Fruit fly (Drosophila melanogaster) whole organism, embryonic: ENCODE results near the gene yellow-e3.

Source experiments
- Antp ChIP-seq: fragments of 200-800 bp; sonication (Bioruptor generic); optimal IDR thresholded peaks from 3 replicates; lab custom pipeline; 2016; ENCODE audit warnings: missing biosample characterization, missing genetic modification characterization
- BtbVII ChIP-seq: fragments of 200-800 bp; sonication (Bioruptor generic); optimal IDR thresholded peaks from 3 replicates; lab custom pipeline; 2017; ENCODE audit warnings: missing biosample characterization, mild to moderate bottlenecking, missing genetic modification characterization
- CG10979 ChIP-seq: fragments of 200-800 bp; sonication (Bioruptor generic); optimal IDR thresholded peaks from 2 replicates; lab custom pipeline; 2018; ENCODE audit warnings: missing biosample characterization, mild to moderate bottlenecking, missing genetic modification characterization, moderate library complexity
- CG15479 ChIP-seq: fragments of 200-800 bp; sonication (Bioruptor generic); optimal IDR thresholded peaks from 3 replicates; lab custom pipeline; 2019; ENCODE audit warnings: missing biosample characterization, mild to moderate bottlenecking, missing genetic modification characterization, moderate library complexity
- CG17359 ChIP-seq: fragments of 200-800 bp; sonication (Bioruptor generic); optimal IDR thresholded peaks from 3 replicates; lab custom pipeline; 2018; ENCODE audit warnings: missing biosample characterization, mild to moderate bottlenecking, missing genetic modification characterization, moderate library complexity
- CG17612 ChIP-seq: fragments of 200-800 bp; sonication (Bioruptor generic); IDR thresholded peaks from 2 replicates; pipeline ENCODE4 v1.3.6; 2022; ENCODE audit warnings: missing biosample characterization, missing genetic modification characterization
- CG31388 ChIP-seq: fragments of 200-800 bp; sonication (Bioruptor generic); optimal IDR thresholded peaks from 2 replicates; lab custom pipeline; 2016; ENCODE audit warnings: missing biosample characterization, missing genetic modification characterization
- CG3163 ChIP-seq: fragments of 200-800 bp; sonication (Bioruptor generic); optimal IDR thresholded peaks from 3 replicates; lab custom pipeline; 2016; ENCODE audit warnings: missing biosample characterization, missing genetic modification characterization
- CG3281 ChIP-seq: fragments of 200-800 bp; sonication (Bioruptor generic); optimal IDR thresholded peaks from 3 replicates; lab custom pipeline; 2017; ENCODE audit warnings: missing biosample characterization, mild to moderate bottlenecking, missing genetic modification characterization
- CG3407 ChIP-seq: fragments of 200-800 bp; sonication (Bioruptor generic); optimal IDR thresholded peaks from 2 replicates; lab custom pipeline; 2018; ENCODE audit warnings: missing biosample characterization, mild to moderate bottlenecking, missing genetic modification characterization
- CG34376 ChIP-seq: fragments of 200-800 bp; sonication (Bioruptor generic); optimal IDR thresholded peaks from 2 replicates; lab custom pipeline; 2018; ENCODE audit warnings: missing biosample characterization, mild to moderate bottlenecking, missing genetic modification characterization
- CG4328 ChIP-seq: fragments of 200-800 bp; sonication (Bioruptor generic); optimal IDR thresholded peaks from 3 replicates; lab custom pipeline; 2017; ENCODE audit warnings: missing biosample characterization, missing genetic modification reagents, missing genetic modification characterization
- CG5180 ChIP-seq: fragments of 200-800 bp; sonication (Bioruptor generic); optimal IDR thresholded peaks from 3 replicates; lab custom pipeline; 2017; ENCODE audit warnings: missing biosample characterization, missing genetic modification characterization, mild to moderate bottlenecking, moderate library complexity, missing genetic modification reagents
- CG5245 ChIP-seq: fragments of 200-800 bp; sonication (Bioruptor generic); optimal IDR thresholded peaks from 3 replicates; lab custom pipeline; 2016; ENCODE audit warnings: missing biosample characterization, missing genetic modification characterization
- CG5953 ChIP-seq: fragments of 200-800 bp; sonication (Bioruptor generic); IDR thresholded peaks from 2 replicates; pipeline ENCODE4 v1.3.6; 2022; ENCODE audit warnings: missing biosample characterization, missing genetic modification characterization
- CG6791 ChIP-seq: fragments of 200-800 bp; sonication (Bioruptor generic); IDR thresholded peaks from 3 replicates; pipeline ENCODE4 v1.3.6; 2022; ENCODE audit warnings: missing biosample characterization, missing genetic modification characterization; ENCODE audit not compliant: partially characterized antibody
- CG7786 ChIP-seq: fragments of 200-800 bp; sonication (Bioruptor generic); optimal IDR thresholded peaks from 2 replicates; lab custom pipeline; 2016; ENCODE audit warnings: missing biosample characterization, missing genetic modification characterization
- CG8290 ChIP-seq, 3 experiments: fragments of 200-800 bp; sonication (Bioruptor generic); optimal IDR thresholded peaks; 2 replicates each; lab custom pipeline; 2016 to 2019; ENCODE audit warnings: missing biosample characterization in 3 of 3, missing genetic modification characterization in 3 of 3, mild to moderate bottlenecking in 2 of 3, moderate library complexity in 1 of 3
- Deaf1 ChIP-seq: fragments of 200-800 bp; optimal IDR thresholded peaks from 3 replicates; lab custom pipeline; 2019; ENCODE audit warnings: missing biosample characterization, mild to moderate bottlenecking, missing genetic modification characterization, moderate library complexity
- Hr78 ChIP-seq, 2 experiments: fragments of 200-800 bp in 1 of 2; fragments of >200 bp in 1 of 2; sonication (Bioruptor generic) in 1 of 2; optimal IDR thresholded peaks; 2 replicates each; lab custom pipeline; 2017 to 2019; ENCODE audit warnings: missing biosample characterization in 2 of 2, missing genetic modification characterization in 2 of 2, mild to moderate bottlenecking in 1 of 2, moderate library complexity in 1 of 2
- Oli ChIP-seq: fragments of 200-800 bp; sonication (Bioruptor generic); optimal IDR thresholded peaks from 2 replicates; lab custom pipeline; 2018; ENCODE audit warnings: missing biosample characterization, mild to moderate bottlenecking, missing genetic modification characterization, moderate library complexity
- Pdp1 ChIP-seq, 2 experiments: fragments of 200-800 bp; sonication (Bioruptor generic); optimal IDR thresholded peaks; 3 replicates each; lab custom pipeline; 2016; ENCODE audit warnings: missing biosample characterization in 2 of 2, missing genetic modification characterization in 2 of 2, mild to moderate bottlenecking in 1 of 2, moderate library complexity in 1 of 2
- Poxn ChIP-seq: fragments of 200-800 bp; sonication (Bioruptor generic); IDR thresholded peaks from 2 replicates; pipeline ENCODE4 v1.3.6; 2022; ENCODE audit warnings: missing biosample characterization, missing genetic modification characterization
- Six4 ChIP-seq: fragments of 200-800 bp; sonication (Bioruptor generic); optimal IDR thresholded peaks from 2 replicates; lab custom pipeline; 2016; ENCODE audit warnings: missing biosample characterization, missing genetic modification characterization
- Sry-δ ChIP-seq: fragments of 200-800 bp; sonication (Bioruptor generic); optimal IDR thresholded peaks from 2 replicates; lab custom pipeline; 2016; ENCODE audit warnings: missing biosample characterization, missing genetic modification characterization
- abd-A ChIP-seq: fragments of 200-800 bp; sonication (Bioruptor generic); optimal IDR thresholded peaks from 3 replicates; lab custom pipeline; 2019; ENCODE audit warnings: missing biosample characterization, mild to moderate bottlenecking, missing genetic modification characterization, moderate library complexity
- az2 ChIP-seq: fragments of 200-800 bp; sonication (Bioruptor generic); optimal IDR thresholded peaks from 3 replicates; lab custom pipeline; 2016; ENCODE audit warnings: missing biosample characterization, missing genetic modification characterization
- bcd ChIP-seq: fragments of 200-800 bp; sonication (Bioruptor generic); optimal IDR thresholded peaks from 2 replicates; lab custom pipeline; 2017; ENCODE audit warnings: missing biosample characterization, mild to moderate bottlenecking, missing genetic modification characterization
- bowl ChIP-seq: fragments of 200-800 bp; sonication (Bioruptor generic); IDR thresholded peaks from 2 replicates; pipeline ENCODE4 v1.3.6; 2022; ENCODE audit warnings: missing biosample characterization, missing genetic modification characterization
- cg ChIP-seq: fragments of 200-800 bp; sonication (Bioruptor generic); optimal IDR thresholded peaks from 3 replicates; lab custom pipeline; 2019; ENCODE audit warnings: missing biosample characterization, mild to moderate bottlenecking, missing genetic modification characterization, moderate library complexity
- fd64A ChIP-seq: fragments of 200-800 bp; sonication (Bioruptor generic); optimal IDR thresholded peaks from 3 replicates; lab custom pipeline; 2018; ENCODE audit warnings: missing biosample characterization, mild to moderate bottlenecking, missing genetic modification characterization
- gce ChIP-seq: fragments of 200-800 bp; sonication (Bioruptor generic); IDR thresholded peaks from 3 replicates; pipeline ENCODE4 v1.3.6; 2022; ENCODE audit warnings: missing biosample characterization, missing genetic modification characterization
- gro ChIP-seq: fragments of 200-800 bp; sonication (Bioruptor generic); optimal IDR thresholded peaks from 2 replicates; lab custom pipeline; 2016; ENCODE audit warnings: missing biosample characterization, missing genetic modification characterization
- gt ChIP-seq: fragments of 200-800 bp; sonication (Bioruptor generic); IDR thresholded peaks from 2 replicates; pipeline ENCODE4 v1.3.6; 2022; ENCODE audit warnings: missing biosample characterization, missing genetic modification characterization
- mld ChIP-seq: fragments of 200-800 bp; sonication (Bioruptor generic); IDR thresholded peaks from 3 replicates; pipeline ENCODE4 v1.3.6; 2022; ENCODE audit warnings: missing biosample characterization, missing genetic modification characterization; ENCODE audit not compliant: partially characterized antibody
- onecut ChIP-seq: fragments of 200-800 bp; sonication (Bioruptor generic); IDR thresholded peaks from 2 replicates; pipeline ENCODE4 v1.3.6; 2022; ENCODE audit warnings: missing biosample characterization, missing genetic modification characterization
- salm ChIP-seq: fragments of 200-800 bp; sonication (Bioruptor generic); optimal IDR thresholded peaks from 2 replicates; lab custom pipeline; 2018; ENCODE audit warnings: missing biosample characterization, mild to moderate bottlenecking, missing genetic modification characterization
- schlank ChIP-seq: fragments of 200-800 bp; sonication (Bioruptor generic); optimal IDR thresholded peaks from 2 replicates; lab custom pipeline; 2018; ENCODE audit warnings: missing biosample characterization, mild to moderate bottlenecking, missing genetic modification characterization
- sd ChIP-seq: fragments of 200-800 bp; sonication (Bioruptor generic); optimal IDR thresholded peaks from 3 replicates; lab custom pipeline; 2018; ENCODE audit warnings: missing biosample characterization, mild to moderate bottlenecking, missing genetic modification characterization, moderate library complexity
- sna ChIP-seq: fragments of 200-800 bp; sonication (Bioruptor generic); IDR thresholded peaks from 2 replicates; pipeline ENCODE4 v1.3.6; 2022; ENCODE audit warnings: missing biosample characterization, missing genetic modification characterization; ENCODE audit not compliant: partially characterized antibody
- sqz ChIP-seq: fragments of 200-800 bp; sonication (Bioruptor generic); optimal IDR thresholded peaks from 3 replicates; lab custom pipeline; 2018; ENCODE audit warnings: missing biosample characterization, mild to moderate bottlenecking, missing genetic modification characterization
- sug ChIP-seq: fragments of 200-800 bp; optimal IDR thresholded peaks from 2 replicates; lab custom pipeline; 2019; ENCODE audit warnings: missing biosample characterization, mild to moderate bottlenecking, missing genetic modification characterization, moderate library complexity
- tin ChIP-seq: fragments of 200-800 bp; sonication (Bioruptor generic); optimal IDR thresholded peaks from 3 replicates; lab custom pipeline; 2016; ENCODE audit warnings: missing biosample characterization, missing genetic modification characterization
- toy ChIP-seq: fragments of 200-800 bp; sonication (Bioruptor generic); IDR thresholded peaks from 2 replicates; pipeline ENCODE4 v1.3.6; 2022; ENCODE audit warnings: missing biosample characterization, missing genetic modification characterization
- tx ChIP-seq: fragments of 200-800 bp; sonication (Bioruptor generic); optimal IDR thresholded peaks from 2 replicates; lab custom pipeline; 2016; ENCODE audit warnings: missing biosample characterization, missing genetic modification characterization
- unpg ChIP-seq: fragments of 200-800 bp; sonication (Bioruptor generic); optimal IDR thresholded peaks from 3 replicates; lab custom pipeline; 2018; ENCODE audit warnings: missing biosample characterization, mild to moderate bottlenecking, missing genetic modification characterization, moderate library complexity
- vfl ChIP-seq: fragments of 200-800 bp; sonication (Bioruptor generic); optimal IDR thresholded peaks from 2 replicates; lab custom pipeline; 2016; ENCODE audit warnings: missing biosample characterization, missing genetic modification characterization
- wdn ChIP-seq: fragments of 200-800 bp; sonication (Bioruptor generic); IDR thresholded peaks from 2 replicates; pipeline ENCODE4 v1.3.6; 2022; ENCODE audit warnings: missing biosample characterization, missing genetic modification characterization
- zfh2 ChIP-seq: fragments of 200-800 bp; sonication (Bioruptor generic); optimal IDR thresholded peaks from 2 replicates; lab custom pipeline; 2016; ENCODE audit warnings: missing biosample characterization, missing genetic modification characterization

yellow-e3 gene

DNA sequence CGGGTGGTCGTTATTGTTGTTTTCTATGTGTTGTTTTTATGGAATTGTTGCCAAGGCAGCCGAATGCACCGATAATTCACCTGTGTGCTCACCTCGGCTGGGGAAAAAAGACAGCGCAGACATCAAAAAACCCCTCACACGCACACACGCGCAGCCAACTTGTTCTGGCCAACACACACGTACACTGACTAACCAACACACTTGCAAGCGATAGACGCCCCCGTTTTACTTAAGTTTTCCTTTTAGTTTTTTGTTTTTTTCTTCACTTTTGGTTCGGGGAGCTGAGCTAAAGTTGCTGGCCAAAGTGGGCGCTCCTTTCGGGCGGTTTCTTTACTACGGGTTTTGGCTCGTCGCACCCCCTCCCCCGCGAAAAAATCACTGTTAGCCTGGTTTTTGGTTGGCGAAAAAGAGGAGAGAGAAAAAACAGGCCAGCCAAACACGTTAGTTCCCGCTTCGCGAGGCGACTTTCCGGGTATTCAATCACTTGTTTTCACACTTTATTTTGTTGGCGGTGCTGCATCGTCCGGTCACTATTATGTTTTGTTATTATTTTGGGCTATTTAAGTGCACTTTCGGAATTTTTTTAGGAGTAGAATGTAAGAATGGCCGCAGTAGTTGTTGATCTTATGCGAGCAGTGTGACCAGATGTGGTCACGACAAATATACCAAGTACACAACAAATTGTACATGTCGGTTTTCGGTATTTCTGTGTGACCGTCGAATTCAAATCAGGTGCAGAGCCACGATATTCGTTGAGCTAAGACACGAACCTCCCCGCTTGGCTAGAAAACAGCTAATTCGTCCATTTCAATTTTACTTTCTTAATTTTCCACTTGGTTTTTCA lies 29.9 kb upstream of the yellow-e3 start, which contains the start of gene yrt (continued):
- no peak for TF ChIP-seq Poxn (GFP tag; lab: Robert Waterston, UW)
- TF ChIP-seq CG3163: no peak
- no peak for TF ChIP-seq gt (GFP tag; lab: Robert Waterston, UW)
- peak; percentile 38 for TF ChIP-seq sqz
- TF ChIP-seq CG34376 (GFP tag; lab: Kevin White, UChicago): no peak
- no peak for TF ChIP-seq CG4328 (GFP tag; lab: Kevin White, UChicago)
- TF ChIP-seq CG5180 (GFP tag; lab: Kevin White, UChicago): no peak
- TF ChIP-seq Antp (GFP tag; lab: Kevin White, UChicago): no peak
- peak; percentile 3 for TF ChIP-seq sug (tag; lab: Kevin White, UChicago)
- no peak for TF ChIP-seq unpg
- TF ChIP-seq CG7786 (GFP tag; lab: Kevin White, UChicago): no peak
- no peak for TF ChIP-seq salm (tag; lab: Kevin White, UChicago)
- TF ChIP-seq CG5953 (GFP tag; lab: Robert Waterston, UW): no peak
- no peak for TF ChIP-seq vfl
- no peak for TF ChIP-seq bcd (GFP tag; lab: Kevin White, UChicago)
- no peak for TF ChIP-seq CG31388
- TF ChIP-seq fd64A (GFP tag; lab: Kevin White, UChicago): no peak
- no peak for TF ChIP-seq abd-A
- no peak for TF ChIP-seq Deaf1
- TF ChIP-seq Pdp1 (GFP tag; optimal IDR thresholded peaks at IDR 0.05; lab: Kevin White, UChicago): peak in 1 of 2 experiments; percentile 48
- no peak for TF ChIP-seq Oli (tag; lab: Kevin White, UChicago)
- TF ChIP-seq sna (GFP tag; lab: Robert Waterston, UW): no peak
- TF ChIP-seq toy (GFP tag; lab: Robert Waterston, UW): no peak
- no peak for TF ChIP-seq CG3281 (GFP tag; lab: Kevin White, UChicago)
- TF ChIP-seq sd: no peak
- TF ChIP-seq CG5245 (GFP tag; lab: Kevin White, UChicago): no peak
- TF ChIP-seq Hr78 (GFP tag; optimal IDR thresholded peaks at IDR 0.05; lab: Kevin White, UChicago): no peak
- no peak for TF ChIP-seq CG17359 (tag; lab: Kevin White, UChicago)
- TF ChIP-seq az2 (GFP tag; lab: Kevin White, UChicago): no peak
- no peak for TF ChIP-seq CG8290 (GFP tag; optimal IDR thresholded peaks at IDR 0.05; lab: Kevin White, UChicago)
- peak in 1 of 2 experiments; percentile 60 for TF ChIP-seq CG8290 (tag; optimal IDR thresholded peaks at IDR 0.05; lab: Kevin White, UChicago)
- TF ChIP-seq schlank (tag; lab: Kevin White, UChicago): no peak
- TF ChIP-seq mld (GFP tag; lab: Robert Waterston, UW): no peak
- peak; percentile 82 for TF ChIP-seq cg
- TF ChIP-seq CG6791 (GFP tag; lab: Robert Waterston, UW): no peak
- no peak for TF ChIP-seq onecut (GFP tag; lab: Robert Waterston, UW)

DNA sequence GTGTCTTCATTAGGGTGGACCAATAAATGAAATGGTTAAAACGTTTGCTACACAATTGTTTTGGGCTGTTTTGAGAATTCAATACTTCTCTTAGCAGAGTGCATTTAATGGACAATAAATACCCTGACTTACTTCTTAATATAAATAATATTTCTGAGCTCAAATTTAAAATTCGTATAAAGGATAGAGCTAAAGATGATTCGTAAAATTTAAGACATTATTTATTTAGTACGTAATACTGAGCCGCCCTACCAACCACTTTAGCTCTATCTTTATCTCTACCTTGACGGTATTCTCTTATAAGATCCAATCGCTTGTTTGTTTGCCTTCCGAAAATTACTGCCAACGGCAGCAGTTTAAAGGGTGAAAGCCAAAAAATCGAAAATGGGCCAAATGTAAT lies 29.0 kb upstream of the yellow-e3 start:
- TF ChIP-seq wdn (GFP tag; lab: Robert Waterston, UW) (peak; percentile 48; the same call in 1 of the 2 replicates), zfh2 (peak; percentile 31), BtbVII (peak; percentile 60), tin (GFP tag; lab: Kevin White, UChicago) (peak; percentile 32), Sry-δ (no peak), Six4 (GFP tag; lab: Kevin White, UChicago) (peak; percentile 42), CG15479 (no peak), bowl (GFP tag; lab: Robert Waterston, UW) (peak; percentile 6; the same call in 1 of the 2 replicates), CG3407 (GFP tag; lab: Kevin White, UChicago) (peak; percentile 69), tx (GFP tag; lab: Kevin White, UChicago) (peak; percentile 34), sqz (peak; percentile 42), sna (GFP tag; lab: Robert Waterston, UW) (no peak), CG10979 (peak; percentile 81), gce (GFP tag; lab: Robert Waterston, UW) (0 out of 3 replicates have a peak, but pooled peaks have one; percentile 20), CG17612 (GFP tag; lab: Robert Waterston, UW) (0 out of 2 replicates have a peak, but pooled peaks have one; percentile 30), gro (GFP tag; lab: Kevin White, UChicago) (no peak)
